Worm (Caenorhabditis elegans): ENCODE data around the gene lpr-5.

Gene lpr-5

DNA sequence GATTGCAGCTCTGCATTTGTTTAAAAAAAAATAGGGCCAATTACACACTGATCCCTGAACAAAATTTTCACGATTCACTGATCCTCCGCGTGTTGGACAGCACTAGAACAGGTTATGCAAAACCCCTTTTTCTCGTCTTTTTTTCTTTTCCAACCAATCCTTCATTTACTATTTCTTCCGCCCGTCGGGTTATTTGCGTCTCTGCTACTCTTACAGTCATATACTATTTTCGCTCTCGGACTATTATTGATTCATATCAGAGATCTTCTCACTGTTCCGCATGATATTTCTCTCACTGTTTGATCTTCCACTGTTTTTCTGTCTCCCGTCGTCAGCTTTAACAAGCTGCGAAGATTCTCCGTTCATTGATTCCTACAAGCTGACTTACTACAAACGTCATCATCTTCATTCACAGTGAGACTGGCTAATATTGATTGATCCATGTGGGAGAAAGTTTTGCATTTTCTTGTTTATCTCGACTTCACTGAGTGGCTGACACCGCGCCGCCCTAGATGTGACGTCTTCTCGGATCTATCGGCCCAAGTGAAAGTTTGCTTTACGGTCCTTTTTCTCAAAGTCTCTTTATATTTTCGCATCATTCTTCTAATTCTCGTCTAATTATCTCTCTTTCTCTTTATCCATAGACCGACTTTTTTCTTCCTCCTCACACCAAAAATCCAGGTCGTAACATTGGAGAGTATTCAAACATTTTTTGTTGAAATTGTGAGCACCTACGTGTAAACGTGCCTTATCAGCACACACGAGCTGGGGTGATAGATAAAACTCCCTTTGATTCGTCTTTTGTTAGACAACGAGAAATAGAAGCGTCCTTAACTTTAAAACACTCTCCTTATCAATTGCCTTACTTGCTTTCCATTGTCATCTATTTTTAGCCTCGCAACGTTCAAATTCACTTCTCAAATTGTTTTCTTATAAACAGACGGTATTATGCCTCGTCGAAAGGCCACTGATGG, 25.5 kb upstream of the lpr-5 start:
- TF ChIP-seq W03F9.2 (tag; optimal IDR thresholded peaks at IDR 0.05) (no peak), dao-5 (tag; optimal IDR thresholded peaks at IDR 0.05) (no peak), him-1 (tag; optimal IDR thresholded peaks at IDR 0.05) (no peak)

DNA sequence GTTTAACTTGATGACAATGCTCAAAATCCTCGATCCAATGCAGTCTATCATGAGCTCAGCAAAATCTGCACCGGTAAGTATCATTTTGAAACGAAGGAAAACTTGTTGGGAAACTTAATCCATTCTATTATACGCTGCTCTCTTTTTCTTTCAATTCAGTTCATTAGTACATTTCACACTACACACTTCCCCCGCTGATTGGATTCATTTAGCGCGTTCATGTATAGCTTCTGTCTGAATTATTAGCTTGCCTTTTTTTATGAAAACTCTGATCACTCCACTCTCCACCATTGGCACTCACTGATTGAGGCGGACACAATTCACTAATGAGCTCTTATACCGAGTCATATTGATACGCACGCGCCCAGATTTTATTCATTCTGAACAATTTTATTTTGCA, 23.7 kb upstream of the lpr-5 start:
- TF ChIP-seq W03F9.2 (tag; optimal IDR thresholded peaks at IDR 0.05), result no peak
- no peak for TF ChIP-seq dao-5 (tag; optimal IDR thresholded peaks at IDR 0.05)
- TF ChIP-seq him-1 (tag; optimal IDR thresholded peaks at IDR 0.05), result no peak

DNA sequence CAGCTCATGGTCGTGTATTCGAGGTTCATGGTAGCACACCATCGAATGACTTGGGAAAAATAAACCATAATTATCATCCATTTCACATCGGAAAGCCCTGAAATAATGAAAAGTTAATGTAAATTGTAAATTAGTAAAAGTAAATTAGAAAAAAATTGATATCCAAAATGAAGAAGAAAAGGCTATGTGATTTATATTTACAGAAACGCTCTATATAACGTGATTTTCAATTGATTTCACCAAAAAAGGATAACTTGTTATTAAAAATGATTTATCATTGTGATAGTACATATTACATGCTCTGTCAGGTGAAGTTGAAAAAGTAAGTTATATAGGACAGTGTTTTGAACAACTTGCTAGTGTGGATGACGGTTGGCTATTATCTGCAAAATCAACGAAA, 19.1 kb upstream of the lpr-5 start, which contains the start of gene C09F12.3:
TSS of gene C09F12.3 (minus strand) at position 101 of the 400 bp plus-strand sequence.
- no peak for TF ChIP-seq him-1 (tag; optimal IDR thresholded peaks at IDR 0.05)
- TF ChIP-seq W03F9.2 (tag; optimal IDR thresholded peaks at IDR 0.05), result no peak
- no peak for TF ChIP-seq dao-5 (tag; optimal IDR thresholded peaks at IDR 0.05)

DNA sequence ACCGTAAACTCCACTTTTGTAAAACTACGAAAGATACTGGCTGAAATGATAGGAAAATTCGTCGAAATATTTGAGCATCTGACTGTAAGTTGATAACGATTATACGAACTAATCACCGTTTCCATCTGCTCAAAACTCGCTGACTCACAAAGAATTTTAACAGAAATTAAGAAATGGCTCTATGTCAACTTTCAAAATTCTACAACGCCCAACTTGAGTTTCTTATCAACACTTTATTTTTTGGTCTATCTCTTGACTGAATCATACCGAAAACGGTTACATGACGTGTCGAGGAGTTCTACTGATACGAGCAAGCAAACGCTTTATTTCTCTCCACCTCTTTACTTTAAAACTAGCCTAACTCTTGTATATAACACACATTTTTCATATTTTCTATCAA, 14.7 kb upstream of the lpr-5 start, which contains the start of gene clc-1:
TSS of gene clc-1 (plus strand) at position 264 of the 400 bp plus-strand sequence.
- no peak for TF ChIP-seq dao-5 (tag; optimal IDR thresholded peaks at IDR 0.05)
- TF ChIP-seq W03F9.2 (tag; optimal IDR thresholded peaks at IDR 0.05), result no peak
- TF ChIP-seq him-1 (tag; optimal IDR thresholded peaks at IDR 0.05), result no peak

DNA sequence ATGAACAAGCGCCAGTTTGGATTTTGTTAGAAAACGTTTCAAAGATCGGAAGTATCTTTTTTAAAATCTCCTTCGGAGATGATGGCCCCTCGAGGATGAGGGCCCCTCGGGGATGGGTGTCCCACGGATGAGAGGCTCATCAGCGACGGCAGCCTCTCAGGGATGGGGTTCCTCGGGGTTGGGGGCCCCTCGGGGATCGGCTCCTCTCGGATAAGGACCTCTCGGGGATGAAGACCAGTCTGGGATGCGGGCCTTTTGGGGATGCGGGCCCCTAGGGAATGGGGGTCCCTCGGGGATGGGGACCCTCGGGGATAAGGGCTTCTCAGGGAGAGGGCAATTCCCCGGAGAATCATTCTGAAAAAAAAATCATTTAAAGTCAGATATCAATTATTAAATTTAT, 11.6 kb upstream of the lpr-5 start:
- TF ChIP-seq him-1 (tag; optimal IDR thresholded peaks at IDR 0.05), result no peak

DNA sequence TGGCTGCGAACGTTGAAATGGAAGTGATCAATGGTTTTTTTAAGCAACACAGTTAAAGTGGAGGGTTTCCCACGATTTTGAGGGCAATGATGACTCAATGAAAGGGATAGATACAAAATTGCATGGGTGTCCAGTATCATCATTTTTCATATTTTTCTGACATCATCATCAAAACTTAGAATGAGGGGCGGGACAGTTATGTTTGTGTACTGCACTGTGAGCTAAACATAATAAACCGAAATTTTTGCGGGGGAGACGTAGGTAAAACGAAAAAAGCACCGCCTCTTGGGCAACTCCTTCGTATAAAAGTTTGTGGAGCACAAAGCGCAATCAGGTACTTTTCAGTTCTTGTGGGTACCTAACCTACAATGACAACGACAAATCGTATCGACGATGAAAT, 8.3 kb upstream of the lpr-5 start, which contains the start of gene C09F12.2:
TSS of gene C09F12.2 (plus strand) at position 301 of the 400 bp plus-strand sequence.
- TF ChIP-seq W03F9.2 (tag; optimal IDR thresholded peaks at IDR 0.05) (no peak), dao-5 (tag; optimal IDR thresholded peaks at IDR 0.05) (no peak), him-1 (tag; optimal IDR thresholded peaks at IDR 0.05) (no peak)

- TF ChIP-seq W03F9.2 (tag; optimal IDR thresholded peaks at IDR 0.05), result no peak
These were observed 4.9 kb upstream of the lpr-5 start, which contains the start of gene lpr-3 for ce11 chrX:11057028-11057427. TSS of gene lpr-3 (plus strand) at chrX:11057401.

DNA sequence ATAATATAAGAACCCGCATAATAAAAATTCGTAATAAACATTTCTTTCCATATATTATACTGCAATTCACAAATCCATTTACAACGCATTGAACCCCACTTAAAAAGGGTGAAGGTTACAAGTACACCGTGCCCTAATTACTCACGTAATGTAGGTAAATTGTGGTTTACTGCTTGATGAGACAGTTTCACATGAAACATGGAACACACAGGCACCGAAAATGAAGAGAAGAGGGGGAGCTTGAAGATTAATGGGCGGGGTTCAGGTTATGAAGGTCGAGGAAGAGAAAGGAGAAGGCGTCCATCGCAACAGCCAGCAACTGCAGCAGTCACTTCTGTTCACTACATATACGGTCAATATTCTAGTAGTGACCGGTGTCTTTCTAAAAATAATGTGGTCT, 2.2 kb upstream of the lpr-5 start, which contains the start of gene lpr-6:
TSS of gene lpr-6 (plus strand) at position 251 of the 400 bp plus-strand sequence.
- TF ChIP-seq dao-5 (tag; optimal IDR thresholded peaks at IDR 0.05) (no peak), W03F9.2 (tag; optimal IDR thresholded peaks at IDR 0.05) (no peak)

DNA sequence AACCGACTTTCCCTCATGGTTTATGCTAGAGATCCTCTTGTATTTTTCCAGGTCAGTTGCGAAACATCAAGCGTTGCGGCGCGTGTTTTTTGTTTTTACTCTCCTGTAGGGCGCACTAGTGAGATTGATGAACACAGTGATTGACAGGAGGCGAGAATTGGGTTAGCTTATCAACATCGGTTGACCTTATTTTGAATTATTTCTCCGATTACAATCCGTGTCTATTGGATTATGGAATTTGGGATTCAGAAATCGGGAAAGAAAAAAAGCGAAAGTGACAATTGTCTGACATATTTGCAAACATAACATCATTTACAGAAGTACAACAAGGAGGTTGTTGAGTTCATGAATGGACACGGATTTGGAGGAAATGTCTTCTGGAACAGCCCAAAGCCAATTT, 983 bp upstream of the lpr-5 start:
- TF ChIP-seq him-1 (tag; optimal IDR thresholded peaks at IDR 0.05) (no peak), W03F9.2 (tag; optimal IDR thresholded peaks at IDR 0.05) (no peak), dao-5 (tag; optimal IDR thresholded peaks at IDR 0.05) (no peak)

ce11 chrX:11064799-11065198, 2.9 kb downstream of the lpr-5 start, which contains the start of gene lpr-4:
TSS of gene lpr-4 (plus strand) at chrX:11065126.
- TF ChIP-seq dao-5 (tag; optimal IDR thresholded peaks at IDR 0.05) (no peak), W03F9.2 (tag; optimal IDR thresholded peaks at IDR 0.05) (no peak), him-1 (tag; optimal IDR thresholded peaks at IDR 0.05) (no peak)

DNA sequence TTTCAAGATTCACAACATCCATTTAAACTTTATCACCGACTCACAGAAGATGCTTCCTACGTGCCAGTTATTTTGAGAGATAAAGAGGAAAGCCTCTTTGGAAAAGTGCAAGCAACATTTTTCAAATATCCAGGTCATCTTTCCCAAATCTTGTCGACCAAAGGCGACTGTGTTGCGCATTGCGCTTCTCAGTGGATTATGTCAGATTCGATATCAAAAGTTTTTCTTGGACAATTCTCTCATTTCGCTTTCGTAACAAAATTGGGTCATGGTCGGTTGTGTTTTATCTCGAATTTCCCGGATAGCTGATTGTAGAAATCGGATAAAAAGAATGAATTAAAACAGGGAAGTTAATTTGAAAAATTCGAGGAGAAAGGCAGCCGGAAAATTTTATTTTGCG, 5.3 kb downstream of the lpr-5 start:
- TF ChIP-seq him-1 (tag; optimal IDR thresholded peaks at IDR 0.05), result no peak
- no peak for TF ChIP-seq W03F9.2 (tag; optimal IDR thresholded peaks at IDR 0.05)
- TF ChIP-seq dao-5 (tag; optimal IDR thresholded peaks at IDR 0.05), result no peak

- TF ChIP-seq dao-5 (tag; optimal IDR thresholded peaks at IDR 0.05) (no peak), him-1 (tag; optimal IDR thresholded peaks at IDR 0.05) (no peak), W03F9.2 (tag; optimal IDR thresholded peaks at IDR 0.05) (no peak)
These were observed 6.4 kb downstream of the lpr-5 start, which contains the start of gene apt-9 for ce11 chrX:11068334-11068733. TSS of gene apt-9 (plus strand) at chrX:11068527.

ce11 chrX:11072701-11073100, 10.8 kb downstream of the lpr-5 start:
- no peak for TF ChIP-seq W03F9.2 (tag; optimal IDR thresholded peaks at IDR 0.05)
- no peak for TF ChIP-seq dao-5 (tag; optimal IDR thresholded peaks at IDR 0.05)
- TF ChIP-seq him-1 (tag; optimal IDR thresholded peaks at IDR 0.05), result no peak

ce11 chrX:11073358-11073757, 11.4 kb downstream of the lpr-5 start, which contains the start of gene W04G3.5:
TSS of gene W04G3.5 (plus strand) at chrX:11073658.
- no peak for TF ChIP-seq him-1 (tag; optimal IDR thresholded peaks at IDR 0.05)
- no peak for TF ChIP-seq W03F9.2 (tag; optimal IDR thresholded peaks at IDR 0.05)
- no peak for TF ChIP-seq dao-5 (tag; optimal IDR thresholded peaks at IDR 0.05)

All from whole organism, L4/young adult.